Fruit fly (Drosophila melanogaster): Measurements from ENCODE around the gene RFeSP.
A peak's percentile ranks its signal among the peaks of the same experiment; 100 is the strongest.

Gene RFeSP

dm6 chr2L:1579254-1579653 lies 34.7 kb downstream of the RFeSP start (continued):
- TF ChIP-seq CG6175 (GFP tag; IDR thresholded peaks at IDR 0.05), result 0 out of 3 replicates have a peak, but pooled peaks have one; percentile 38
- TF ChIP-seq Deaf1 (tag; optimal IDR thresholded peaks at IDR 0.05), result peak; percentile 28
- no peak for TF ChIP-seq vnd (GFP tag; IDR thresholded peaks at IDR 0.05; ENCODE audit: partially characterized antibody)
- TF ChIP-seq tap (tag; optimal IDR thresholded peaks at IDR 0.05), result peak; percentile 77
- TF ChIP-seq zf30C (GFP tag; optimal IDR thresholded peaks at IDR 0.05), result no peak
- TF ChIP-seq ap (GFP tag; IDR thresholded peaks at IDR 0.05), result peak; percentile 47; the same call in 1 of the 2 replicates
- TF ChIP-seq Hr3 (GFP tag; optimal IDR thresholded peaks at IDR 0.05), result peak; percentile 44
- no peak for TF ChIP-seq CG7963 (GFP tag; IDR thresholded peaks at IDR 0.05; ENCODE audit: partially characterized antibody)
- no peak for TF ChIP-seq CG5953 (GFP tag; IDR thresholded peaks at IDR 0.05)
- peak; percentile 81 for TF ChIP-seq caup (GFP tag; optimal IDR thresholded peaks at IDR 0.05; ENCODE audit: severe bottlenecking)
- TF ChIP-seq salm (tag; optimal IDR thresholded peaks at IDR 0.05), result peak; percentile 7
- TF ChIP-seq NfI (GFP tag; optimal IDR thresholded peaks at IDR 0.05), result peak; percentile 69
- TF ChIP-seq hth (optimal IDR thresholded peaks at IDR 0.05), result no peak
- TF ChIP-seq CG34376 (GFP tag; optimal IDR thresholded peaks at IDR 0.05), result peak; percentile 62
- 0 out of 2 replicates have a peak, but pooled peaks have one; percentile 10 for TF ChIP-seq Poxn (GFP tag; IDR thresholded peaks at IDR 0.05)
- TF ChIP-seq CG9817 (tag; optimal IDR thresholded peaks at IDR 0.05), result peak; percentile 79
- TF ChIP-seq CG11247 (GFP tag; IDR thresholded peaks at IDR 0.05), result peak; percentile 65
- peak; percentile 16 for TF ChIP-seq emc (GFP tag; optimal IDR thresholded peaks at IDR 0.05)
- peak; percentile 54; the same call in 1 of the 2 replicates for TF ChIP-seq gsb (GFP tag; IDR thresholded peaks at IDR 0.05)
- peak; percentile 55 for TF ChIP-seq nau (GFP tag; optimal IDR thresholded peaks at IDR 0.05)
- TF ChIP-seq crp (GFP tag; optimal IDR thresholded peaks at IDR 0.05), result no peak
- peak; percentile 65 for TF ChIP-seq Hsf (GFP tag; optimal IDR thresholded peaks at IDR 0.05)
- peak; percentile 18 for TF ChIP-seq CG1647 (GFP tag; optimal IDR thresholded peaks at IDR 0.05)
- peak in 1 of 2 experiments; percentile 87 for TF ChIP-seq Eip74EF (GFP tag; optimal IDR thresholded peaks at IDR 0.05)
- TF ChIP-seq schlank (tag; optimal IDR thresholded peaks at IDR 0.05), result peak; percentile 79
- peak; percentile 69 for TF ChIP-seq B-H1 (GFP tag; IDR thresholded peaks at IDR 0.05)
- 0 out of 2 replicates have a peak, but pooled peaks have one; percentile 34 for TF ChIP-seq toy (GFP tag; IDR thresholded peaks at IDR 0.05)
- peak; percentile 62 for TF ChIP-seq CG12659 (GFP tag; optimal IDR thresholded peaks at IDR 0.05)
- TF ChIP-seq CG12769 (tag; optimal IDR thresholded peaks at IDR 0.05), result peak; percentile 91
- peak; percentile 60 for TF ChIP-seq fd96Cb (tag; optimal IDR thresholded peaks at IDR 0.05)
- peak; percentile 58; the same call in 2 of the 3 replicates for TF ChIP-seq ci (GFP tag; IDR thresholded peaks at IDR 0.05)
- peak; percentile 32; the same call in 1 of the 2 replicates for TF ChIP-seq CG10959 (GFP tag; IDR thresholded peaks at IDR 0.05)
- TF ChIP-seq CG6654 (GFP tag; optimal IDR thresholded peaks at IDR 0.05), result peak; percentile 37
- peak; percentile 65 for TF ChIP-seq onecut (GFP tag; IDR thresholded peaks at IDR 0.05)
- TF ChIP-seq Ets97D (GFP tag; optimal IDR thresholded peaks at IDR 0.05), result peak; percentile 40
- peak; percentile 48 for TF ChIP-seq Camta (GFP tag; optimal IDR thresholded peaks at IDR 0.05)
- TF ChIP-seq Spps (tag; optimal IDR thresholded peaks at IDR 0.05), result no peak
- TF ChIP-seq CG17612 (GFP tag; IDR thresholded peaks at IDR 0.05), result peak; percentile 60; the same call in 1 of the 2 replicates
- TF ChIP-seq vvl (GFP tag; IDR thresholded peaks at IDR 0.05), result peak; percentile 70
- TF ChIP-seq CG7556 (GFP tag; optimal IDR thresholded peaks at IDR 0.05), result peak; percentile 59
- TF ChIP-seq Scr (GFP tag; IDR thresholded peaks at IDR 0.05; ENCODE audit: partially characterized antibody), result no peak
- no peak for TF ChIP-seq Dfd (GFP tag; optimal IDR thresholded peaks at IDR 0.05)
- peak; percentile 61 for TF ChIP-seq mirr (GFP tag; optimal IDR thresholded peaks at IDR 0.05)
- peak; percentile 39; the same call in 1 of the 2 replicates for TF ChIP-seq ara (GFP tag; IDR thresholded peaks at IDR 0.05)
- TF ChIP-seq CG14441 (GFP tag; IDR thresholded peaks at IDR 0.05), result peak; percentile 85
- TF ChIP-seq CG7357 (GFP tag; IDR thresholded peaks at IDR 0.05), result no peak
- peak; percentile 51; the same call in 1 of the 2 replicates for TF ChIP-seq chm (GFP tag; IDR thresholded peaks at IDR 0.05)
- peak; percentile 40 for TF ChIP-seq Max (GFP tag; optimal IDR thresholded peaks at IDR 0.05)
- TF ChIP-seq Ssrp (tag; optimal IDR thresholded peaks at IDR 0.05), result peak; percentile 11
- TF ChIP-seq Nf-YA (GFP tag; IDR thresholded peaks at IDR 0.05), result 0 out of 2 replicates have a peak, but pooled peaks have one; percentile 14

Data from whole organism, embryonic.